Worm (Caenorhabditis elegans): ENCODE data around the gene otub-4.

DNA sequence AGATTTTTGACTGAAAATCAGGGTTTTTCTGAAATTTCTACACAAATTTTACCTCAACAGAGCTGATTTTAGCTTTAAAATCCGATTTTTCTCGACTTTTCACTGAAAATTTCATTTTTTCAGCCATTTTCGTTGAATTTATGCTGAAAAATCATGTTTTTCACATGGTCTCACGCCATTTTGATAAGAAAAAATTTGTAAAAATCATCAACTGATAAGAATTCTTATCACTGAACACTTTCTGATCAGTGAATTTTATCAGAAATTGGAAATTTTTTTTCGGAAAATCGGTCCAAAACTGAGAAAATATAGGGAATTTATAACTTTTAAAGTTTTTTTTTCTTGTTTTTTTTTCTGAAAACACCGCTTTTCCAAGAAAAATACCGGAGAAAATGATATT, 23.0 kb upstream of the otub-4 start:
- TF ChIP-seq unc-39 (tag; optimal IDR thresholded peaks at IDR 0.05) (no peak), unc-62 (GFP tag; optimal IDR thresholded peaks at IDR 0.05) (no peak), mls-2 (tag; optimal IDR thresholded peaks at IDR 0.05) (no peak)

Data from whole organism, mixed stage, embryonic.